Worm (Caenorhabditis elegans): ENCODE data around the gene dos-1.

The dos-1 gene

DNA sequence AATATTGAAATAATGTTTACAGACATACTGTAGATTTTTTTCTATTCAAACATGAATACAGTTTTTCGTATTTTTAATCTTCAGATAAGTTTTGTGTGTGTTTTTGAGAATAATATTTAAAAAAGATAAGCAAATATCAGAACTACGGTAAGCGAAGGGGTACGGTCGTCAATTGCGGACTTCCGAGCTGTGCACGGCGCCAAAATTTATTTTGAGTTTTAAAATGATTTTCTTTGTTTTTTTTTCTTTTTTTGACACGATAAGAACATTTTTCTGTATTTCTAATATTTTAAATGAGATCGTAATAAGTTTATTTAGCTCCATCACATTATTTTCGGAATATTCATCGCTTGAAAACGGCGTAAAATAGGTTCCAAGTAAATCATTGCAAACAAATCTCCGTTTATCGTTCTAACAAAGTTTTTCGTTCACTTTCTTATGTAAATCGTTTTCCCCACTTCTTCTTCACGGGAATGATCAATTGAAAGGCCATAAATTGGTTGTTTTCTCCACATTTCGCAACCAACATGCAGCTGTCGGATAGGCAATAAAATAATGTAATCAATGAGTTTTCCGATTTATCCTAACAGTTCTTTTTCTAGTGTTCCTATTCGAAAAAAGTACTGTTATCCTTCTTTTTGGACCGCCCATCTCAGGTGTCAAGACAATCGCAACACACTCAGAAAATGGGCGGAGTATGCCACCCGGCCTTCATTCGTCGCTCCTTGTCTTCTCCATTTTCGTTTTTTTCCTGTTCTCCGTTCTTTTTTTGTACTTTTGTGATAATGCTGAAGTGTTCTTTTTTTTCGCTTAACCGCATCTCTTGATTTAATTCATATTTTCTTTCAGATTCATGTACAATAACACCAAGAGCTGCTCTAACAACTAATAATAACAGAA, 12.1 kb upstream of the dos-1 start, which contains the start of gene glp-1 (continued):
- no peak for TF ChIP-seq lsy-27 (tag; optimal IDR thresholded peaks at IDR 0.05; ENCODE audit: borderline replicate concordance, insufficient read depth)
- peak; percentile 91 for TF ChIP-seq efl-1 (GFP tag; optimal IDR thresholded peaks at IDR 0.05)
- TF ChIP-seq F49E8.2 (tag; optimal IDR thresholded peaks at IDR 0.05; ENCODE audit: insufficient read depth): no peak
- peak; percentile 95 for TF ChIP-seq lsl-1 (GFP tag; optimal IDR thresholded peaks at IDR 0.05)
- TF ChIP-seq dpl-1 (GFP tag; optimal IDR thresholded peaks at IDR 0.05): peak; percentile 65
- no peak for TF ChIP-seq hlh-12 (tag; optimal IDR thresholded peaks at IDR 0.05)
- TF ChIP-seq chd-7 (tag; optimal IDR thresholded peaks at IDR 0.05): no peak
- no peak for TF ChIP-seq ztf-3 (GFP tag; optimal IDR thresholded peaks at IDR 0.05)
- no peak for TF ChIP-seq bed-2 (GFP tag; IDR thresholded peaks at IDR 0.05)
- no peak for TF ChIP-seq C06A6.2 (GFP tag; conservative IDR thresholded peaks at IDR 0.05)
- no peak for TF ChIP-seq ztf-25 (GFP tag; IDR thresholded peaks at IDR 0.05)
- TF ChIP-seq madf-3 (GFP tag; IDR thresholded peaks at IDR 0.05): no peak
- TF ChIP-seq mxl-1 (tag; optimal IDR thresholded peaks at IDR 0.05): no peak
- TF ChIP-seq gei-17 (GFP tag; optimal IDR thresholded peaks at IDR 0.05): no peak
- no peak for TF ChIP-seq Y79H2A.3 (GFP tag; conservative IDR thresholded peaks at IDR 0.05)
- no peak for TF ChIP-seq tlf-1 (GFP tag; optimal IDR thresholded peaks at IDR 0.05)
- no peak for TF ChIP-seq F57A8.1 (GFP tag; optimal IDR thresholded peaks at IDR 0.05)
- TF ChIP-seq egl-44 (GFP tag; IDR thresholded peaks at IDR 0.05): no peak
- peak; percentile 46; the same call in 1 of the 2 replicates for TF ChIP-seq ceh-91 (GFP tag; IDR thresholded peaks at IDR 0.05)
- no peak for TF ChIP-seq B0261.1 (tag; optimal IDR thresholded peaks at IDR 0.05)
- no peak for TF ChIP-seq ets-4 (GFP tag; optimal IDR thresholded peaks at IDR 0.05)
- TF ChIP-seq F52B5.7 (tag; optimal IDR thresholded peaks at IDR 0.05): no peak
- no peak for TF ChIP-seq sptf-2 (GFP tag; optimal IDR thresholded peaks at IDR 0.05)
- no peak for TF ChIP-seq T26A5.8 (tag; optimal IDR thresholded peaks at IDR 0.05)
- peak; percentile 80; the same call in 1 of the 2 replicates for TF ChIP-seq madf-6 (GFP tag; IDR thresholded peaks at IDR 0.05)
- TF ChIP-seq F33H1.4 (GFP tag; IDR thresholded peaks at IDR 0.05): 0 out of 2 replicates have a peak, but pooled peaks have one; percentile 42
- no peak for TF ChIP-seq F39B2.1 (GFP tag; IDR thresholded peaks at IDR 0.05)
- TF ChIP-seq hmg-1.2 (GFP tag; IDR thresholded peaks at IDR 0.05): peak; percentile 5; the same call in 1 of the 2 replicates
- TF ChIP-seq F37B4.10 (GFP tag; IDR thresholded peaks at IDR 0.05): no peak
- no peak for TF ChIP-seq C17E4.6 (GFP tag; IDR thresholded peaks at IDR 0.05)
- TF ChIP-seq sea-2 (GFP tag; IDR thresholded peaks at IDR 0.05): no peak
- no peak for TF ChIP-seq Y53G8AR.9 (GFP tag; conservative IDR thresholded peaks at IDR 0.05)
- TF ChIP-seq F23B12.7 (tag; optimal IDR thresholded peaks at IDR 0.05; ENCODE audit: insufficient read depth): no peak
- TF ChIP-seq mcd-1 (GFP tag; IDR thresholded peaks at IDR 0.05): no peak
- peak; percentile 61; the same call in 1 of the 2 replicates for TF ChIP-seq attf-3 (GFP tag; conservative IDR thresholded peaks at IDR 0.05)

DNA sequence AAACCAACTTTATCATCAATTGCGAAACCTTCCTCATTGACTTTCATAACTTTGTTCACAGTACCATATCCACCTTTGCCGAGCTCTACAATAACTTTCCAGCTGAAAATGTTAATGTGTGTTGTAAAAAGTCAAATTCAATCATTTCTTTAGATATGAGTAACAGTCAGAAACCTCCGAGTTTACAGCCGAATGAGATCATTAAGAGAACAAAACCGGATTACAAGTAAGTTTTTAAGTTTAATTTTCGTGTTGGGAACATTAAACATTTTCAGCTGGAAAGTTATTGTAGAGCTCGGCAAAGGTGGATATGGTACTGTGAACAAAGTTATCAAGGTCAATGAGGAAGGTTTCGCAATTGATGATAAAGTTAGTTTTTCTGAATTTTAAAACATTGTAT, 2.5 kb upstream of the dos-1 start, which contains the start of gene ZK507.1:
Gene ZK507.1 (minus strand): TSS at position 101 of the 400 bp plus-strand sequence.
- TF ChIP-seq cebp-1 (GFP tag; IDR thresholded peaks at IDR 0.05) (no peak), cebp-1 (tag; optimal IDR thresholded peaks at IDR 0.05) (no peak), F39B2.1 (GFP tag; IDR thresholded peaks at IDR 0.05) (no peak), aptf-2 (GFP tag; conservative IDR thresholded peaks at IDR 0.05) (no peak), lsy-27 (tag; optimal IDR thresholded peaks at IDR 0.05; ENCODE audit: borderline replicate concordance, insufficient read depth) (no peak), ets-4 (GFP tag; optimal IDR thresholded peaks at IDR 0.05) (no peak), tlf-1 (GFP tag; optimal IDR thresholded peaks at IDR 0.05) (no peak), zim-3 (tag; optimal IDR thresholded peaks at IDR 0.05) (no peak), ceh-91 (GFP tag; IDR thresholded peaks at IDR 0.05) (no peak), Y56A3A.18 (GFP tag; IDR thresholded peaks at IDR 0.05) (no peak), him-1 (tag; optimal IDR thresholded peaks at IDR 0.05) (no peak), xnd-1 (tag; optimal IDR thresholded peaks at IDR 0.05) (no peak)

Data from whole organism, young adult.